Fruit fly (Drosophila melanogaster): ENCODE data around the gene Cep290.

dm6 chr3L:884239-884638 lies 40.5 kb downstream of the Cep290 start:
- TF ChIP-seq CTCF (optimal IDR thresholded peaks at IDR 0.05) = no peak
- TF ChIP-seq CG8478 (optimal IDR thresholded peaks at IDR 0.05) = no peak

Data from S2 (cell line).